Worm (Caenorhabditis elegans) whole organism, L2 larva: ENCODE results near the gene R07E3.7.

Experiments
- C34F6.9 ChIP-seq: fragments of 150-350 bp; optimal IDR thresholded peaks from 2 replicates; lab custom pipeline; 2014; ENCODE audit warnings: missing biosample characterization, missing genetic modification characterization
- F13H6.1 ChIP-seq: sonication (generic microtip); optimal IDR thresholded peaks from 2 replicates; lab custom pipeline; 2016; ENCODE audit warnings: missing genetic modification characterization, missing compliant biosample characterization
- R02D3.7 ChIP-seq: fragments of 150-350 bp; optimal IDR thresholded peaks from 2 replicates; lab custom pipeline; 2014; ENCODE audit warnings: missing biosample characterization, missing genetic modification characterization
- Y55F3AM.14 ChIP-seq: fragments of 200-800 bp; sonication (Bioruptor generic); optimal IDR thresholded peaks from 2 replicates; lab custom pipeline; 2018; ENCODE audit warnings: mild to moderate bottlenecking, missing genetic modification characterization, missing compliant biosample characterization
- ZK546.5 ChIP-seq: sonication (generic microtip); optimal IDR thresholded peaks from 2 replicates; lab custom pipeline; 2017; ENCODE audit warnings: missing biosample characterization, missing genetic modification characterization
- alr-1 ChIP-seq: fragments of 150-350 bp; optimal IDR thresholded peaks from 2 replicates; lab custom pipeline; 2014; ENCODE audit warnings: missing biosample characterization, missing genetic modification characterization
- aly-2 ChIP-seq: fragments of 150-350 bp; optimal IDR thresholded peaks from 2 replicates; lab custom pipeline; 2014; ENCODE audit warnings: missing biosample characterization, missing genetic modification characterization
- ama-1 ChIP-seq: fragments of 150-350 bp; optimal IDR thresholded peaks from 2 replicates; lab custom pipeline; 2018; ENCODE audit warnings: inconsistent platforms
- blmp-1 ChIP-seq: sonication (generic microtip); optimal IDR thresholded peaks from 2 replicates; lab custom pipeline; 2017; ENCODE audit warnings: missing genetic modification characterization, mild to moderate bottlenecking, missing compliant biosample characterization, antibody characterized with exemption, moderate library complexity; ENCODE audit not compliant: insufficient read depth
- crh-2 ChIP-seq: sonication (generic microtip); optimal IDR thresholded peaks from 2 replicates; lab custom pipeline; 2017; ENCODE audit warnings: missing biosample characterization, missing genetic modification characterization
- egl-27 ChIP-seq: sonication (generic microtip); optimal IDR thresholded peaks from 3 replicates; lab custom pipeline; 2017; ENCODE audit warnings: missing biosample characterization, missing genetic modification reagents, missing genetic modification characterization
- elt-1 ChIP-seq: fragments of 150-350 bp; optimal IDR thresholded peaks from 2 replicates; lab custom pipeline; 2014; ENCODE audit warnings: missing biosample characterization, missing genetic modification characterization
- elt-3 ChIP-seq: sonication (generic microtip); optimal IDR thresholded peaks from 2 replicates; lab custom pipeline; 2017; ENCODE audit warnings: missing biosample characterization, missing genetic modification characterization
- fos-1 ChIP-seq: fragments of 150-350 bp; optimal IDR thresholded peaks from 2 replicates; lab custom pipeline; 2014; ENCODE audit warnings: missing biosample characterization, missing genetic modification characterization
- gmeb-1 ChIP-seq: fragments of 150-350 bp; optimal IDR thresholded peaks from 2 replicates; lab custom pipeline; 2014; ENCODE audit warnings: missing biosample characterization, missing genetic modification characterization
- lin-11 ChIP-seq: fragments of 150-350 bp; sonication (generic microtip); optimal IDR thresholded peaks from 2 replicates; lab custom pipeline; 2014; ENCODE audit warnings: missing biosample characterization, missing genetic modification characterization, inconsistent platforms, mixed read lengths
- lin-13 ChIP-seq: fragments of 150-350 bp; optimal IDR thresholded peaks from 2 replicates; lab custom pipeline; 2014; ENCODE audit warnings: missing biosample characterization, missing genetic modification reagents, missing genetic modification characterization
- lin-39 ChIP-seq: fragments of 150-350 bp; optimal IDR thresholded peaks from 2 replicates; lab custom pipeline; 2014; ENCODE audit warnings: missing biosample characterization, missing genetic modification reagents, missing genetic modification characterization
- lsy-2 ChIP-seq, 2 experiments: fragments of 150-350 bp in 1 of 2; sonication (generic microtip) in 1 of 2; optimal IDR thresholded peaks; 2 replicates each; lab custom pipeline; 2014 to 2017; ENCODE audit warnings: missing biosample characterization in 2 of 2, missing genetic modification characterization in 2 of 2
- mbf-1 ChIP-seq: sonication (generic microtip); optimal IDR thresholded peaks from 2 replicates; lab custom pipeline; 2017; ENCODE audit warnings: missing biosample characterization, missing genetic modification characterization
- mdl-1 ChIP-seq, 2 experiments: fragments of 150-350 bp in 1 of 2; sonication (generic microtip) in 1 of 2; optimal IDR thresholded peaks; 2 replicates each; lab custom pipeline; 2017; ENCODE audit warnings: missing biosample characterization in 2 of 2, missing genetic modification characterization in 2 of 2
- nhr-10 ChIP-seq: sonication (generic microtip); optimal IDR thresholded peaks from 2 replicates; lab custom pipeline; 2017; ENCODE audit warnings: missing biosample characterization, missing genetic modification characterization
- nhr-11 ChIP-seq: fragments of 150-350 bp; optimal IDR thresholded peaks from 2 replicates; lab custom pipeline; 2014; ENCODE audit warnings: missing biosample characterization, missing genetic modification characterization
- nhr-12 ChIP-seq: fragments of 150-350 bp; optimal IDR thresholded peaks from 2 replicates; lab custom pipeline; 2014; ENCODE audit warnings: missing biosample characterization, missing genetic modification characterization
- nhr-129 ChIP-seq: fragments of 150-350 bp; optimal IDR thresholded peaks from 2 replicates; lab custom pipeline; 2014; ENCODE audit warnings: missing biosample characterization, missing genetic modification characterization
- nhr-21 ChIP-seq: fragments of 150-350 bp; optimal IDR thresholded peaks from 2 replicates; lab custom pipeline; 2014; ENCODE audit warnings: missing biosample characterization, missing genetic modification characterization
- nhr-23 ChIP-seq: fragments of 150-350 bp; optimal IDR thresholded peaks from 2 replicates; lab custom pipeline; 2014; ENCODE audit warnings: missing biosample characterization, missing genetic modification reagents, missing genetic modification characterization
- nhr-237 ChIP-seq: fragments of 150-350 bp; optimal IDR thresholded peaks from 2 replicates; lab custom pipeline; 2014; ENCODE audit warnings: missing biosample characterization, missing genetic modification characterization
- nhr-25 ChIP-seq: fragments of 150-350 bp; sonication (generic microtip); optimal IDR thresholded peaks from 3 replicates; lab custom pipeline; 2014; ENCODE audit warnings: missing biosample characterization, missing genetic modification characterization
- nhr-6 ChIP-seq: fragments of 150-350 bp; optimal IDR thresholded peaks from 2 replicates; lab custom pipeline; 2014; ENCODE audit warnings: missing biosample characterization, missing genetic modification characterization
- nhr-77 ChIP-seq: fragments of 150-350 bp; optimal IDR thresholded peaks from 2 replicates; lab custom pipeline; 2014; ENCODE audit warnings: missing biosample characterization, missing genetic modification characterization
- peb-1 ChIP-seq: fragments of 150-350 bp; optimal IDR thresholded peaks from 2 replicates; lab custom pipeline; 2014; ENCODE audit warnings: missing biosample characterization, missing genetic modification characterization
- sem-4 ChIP-seq: fragments of 150-350 bp; optimal IDR thresholded peaks from 2 replicates; lab custom pipeline; 2014; ENCODE audit warnings: missing biosample characterization, missing genetic modification reagents, missing genetic modification characterization
- skn-1 ChIP-seq: sonication (generic microtip); optimal IDR thresholded peaks from 2 replicates; lab custom pipeline; 2017; ENCODE audit warnings: missing biosample characterization, missing genetic modification characterization
- sma-3 ChIP-seq: sonication (generic microtip); optimal IDR thresholded peaks from 2 replicates; lab custom pipeline; 2016; ENCODE audit warnings: missing genetic modification reagents, missing genetic modification characterization, missing compliant biosample characterization
- sma-9 ChIP-seq, 2 experiments: fragments of 150-350 bp in 1 of 2; sonication (generic microtip) in 1 of 2; optimal IDR thresholded peaks; 2 replicates each; lab custom pipeline; 2014 to 2016; ENCODE audit warnings: missing genetic modification characterization in 2 of 2, mild to moderate bottlenecking in 1 of 2, missing biosample characterization in 1 of 2, missing compliant biosample characterization in 1 of 2, missing genetic modification reagents in 1 of 2, moderate library complexity in 1 of 2
- snpc-4 ChIP-seq: fragments of 150-350 bp; optimal IDR thresholded peaks from 2 replicates; lab custom pipeline; 2014; ENCODE audit warnings: missing biosample characterization, missing genetic modification characterization
- unc-39 ChIP-seq: fragments of 150-350 bp; optimal IDR thresholded peaks from 2 replicates; lab custom pipeline; 2014; ENCODE audit warnings: missing biosample characterization, missing genetic modification characterization
- unc-55 ChIP-seq: fragments of 150-350 bp; sonication (generic microtip); optimal IDR thresholded peaks from 3 replicates; lab custom pipeline; 2014; ENCODE audit warnings: missing biosample characterization, missing genetic modification reagents, missing genetic modification characterization
- unc-62 ChIP-seq: fragments of 150-350 bp; optimal IDR thresholded peaks from 2 replicates; lab custom pipeline; 2014; ENCODE audit warnings: missing biosample characterization, missing genetic modification reagents, missing genetic modification characterization
- zag-1 ChIP-seq: fragments of 150-350 bp; optimal IDR thresholded peaks from 2 replicates; lab custom pipeline; 2014; ENCODE audit warnings: missing biosample characterization, missing genetic modification characterization
- ztf-1 ChIP-seq: fragments of 200-800 bp; sonication (Bioruptor generic); conservative IDR thresholded peaks from 2 replicates; pipeline ENCODE4 v1.3.6; 2022; ENCODE audit warnings: missing genetic modification characterization, missing compliant biosample characterization
- ztf-4 ChIP-seq: fragments of 150-350 bp; optimal IDR thresholded peaks from 2 replicates; lab custom pipeline; 2014; ENCODE audit warnings: missing biosample characterization, missing genetic modification characterization

R07E3.7 gene

ce11 chrX:10333301-10333854 lies 22.2 kb downstream of the R07E3.7 start, which contains the start of gene R07E3.4 (continued):
- TF ChIP-seq nhr-25 (tag; lab: Kevin White, UChicago) (peak; percentile 14), unc-62 (GFP tag; lab: Kevin White, UChicago) (no peak), ZK546.5 (no peak)

DNA sequence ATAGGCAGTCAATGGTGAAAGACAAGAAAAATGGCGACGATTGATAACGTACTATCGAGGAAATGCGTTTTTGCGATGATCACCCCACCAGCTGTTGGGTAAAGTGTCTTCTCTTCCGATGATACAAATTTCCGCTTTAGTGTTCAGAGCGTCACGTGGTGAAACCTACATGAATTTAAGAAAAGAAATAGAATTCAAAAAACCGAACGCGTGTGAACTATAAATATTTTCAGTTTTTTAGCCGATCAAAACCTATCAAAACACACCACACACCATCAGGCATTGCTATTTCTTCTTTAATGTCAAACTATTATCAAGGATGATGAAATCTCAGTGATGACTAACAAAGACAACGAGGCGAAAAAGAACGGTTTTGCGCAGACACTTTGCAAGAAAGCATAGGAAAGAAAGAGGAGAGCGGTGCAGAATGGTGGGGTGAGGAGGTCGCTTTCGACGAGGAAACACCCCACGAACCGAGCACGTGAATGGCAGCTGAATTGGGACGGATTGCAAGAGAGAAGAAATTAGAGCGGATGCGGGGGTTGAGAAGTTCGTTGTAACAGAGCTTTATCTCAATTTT lies 23.4 kb downstream of the R07E3.7 start:
- TF ChIP-seq lin-13 (GFP tag; lab: Kevin White, UChicago) (peak; percentile 6), ztf-1 (GFP tag; lab: Robert Waterston, UW) (no peak), C34F6.9 (peak; percentile 48), alr-1 (tag; lab: Kevin White, UChicago) (no peak), elt-1 (tag; lab: Kevin White, UChicago) (no peak), crh-2 (tag; lab: Kevin White, UChicago) (peak; percentile 27), lsy-2 (tag; optimal IDR thresholded peaks at IDR 0.05; lab: Kevin White, UChicago) (peak in 1 of 2 experiments; percentile 37), nhr-237 (tag; lab: Kevin White, UChicago) (no peak), skn-1 (tag; lab: Kevin White, UChicago) (no peak), egl-27 (tag; lab: Kevin White, UChicago) (peak; percentile 47), zag-1 (no peak), nhr-21 (peak; percentile 39), lin-11 (tag; lab: Kevin White, UChicago) (no peak), nhr-129 (peak; percentile 50), snpc-4 (no peak), peb-1 (tag; lab: Kevin White, UChicago) (no peak), ztf-4 (tag; lab: Kevin White, UChicago) (no peak), nhr-6 (peak; percentile 2), aly-2 (tag; lab: Kevin White, UChicago) (no peak), sma-9 (GFP tag; optimal IDR thresholded peaks at IDR 0.05; lab: Kevin White, UChicago) (peak; percentile 91), sma-9 (tag; optimal IDR thresholded peaks at IDR 0.05; lab: Kevin White, UChicago) (no peak), nhr-11 (tag; lab: Kevin White, UChicago) (no peak), unc-39 (tag; lab: Kevin White, UChicago) (no peak), nhr-12 (tag; lab: Kevin White, UChicago) (no peak), mbf-1 (tag; lab: Kevin White, UChicago) (no peak), unc-55 (GFP tag; lab: Kevin White, UChicago) (no peak), nhr-10 (tag; lab: Kevin White, UChicago) (no peak), sem-4 (tag; lab: Kevin White, UChicago) (peak; percentile 68), unc-62 (GFP tag; lab: Kevin White, UChicago) (no peak), gmeb-1 (tag; lab: Kevin White, UChicago) (no peak), nhr-23 (tag; lab: Kevin White, UChicago) (no peak), fos-1 (peak; percentile 40), ZK546.5 (no peak), Y55F3AM.14 (GFP tag; lab: Kevin White, UChicago) (no peak), nhr-77 (no peak), elt-3 (tag; lab: Kevin White, UChicago) (no peak), ama-1 (lab: Kevin White, UChicago) (no peak), R02D3.7 (no peak), sma-3 (GFP tag; lab: Kevin White, UChicago) (peak; percentile 77), nhr-25 (tag; lab: Kevin White, UChicago) (no peak), mdl-1 (tag; optimal IDR thresholded peaks at IDR 0.05; lab: Kevin White, UChicago) (no peak), lin-39 (no peak), F13H6.1 (tag; lab: Kevin White, UChicago) (peak; percentile 39), blmp-1 (tag; lab: Kevin White, UChicago) (peak; percentile 26)
- TF ChIP-seq, all 48 proteins: peak for 14
